Fruit fly (Drosophila melanogaster) S2 (cell line): ENCODE data around the gene CG7990.

Experiments used
- CG8478 ChIP-seq: fragments of >200 bp; optimal IDR thresholded peaks from 2 replicates; lab custom pipeline; 2018
- CTCF ChIP-seq, 2 experiments: fragments of >200 bp; optimal IDR thresholded peaks; 2 replicates each; lab custom pipeline; 2018

The CG7990 gene

DNA sequence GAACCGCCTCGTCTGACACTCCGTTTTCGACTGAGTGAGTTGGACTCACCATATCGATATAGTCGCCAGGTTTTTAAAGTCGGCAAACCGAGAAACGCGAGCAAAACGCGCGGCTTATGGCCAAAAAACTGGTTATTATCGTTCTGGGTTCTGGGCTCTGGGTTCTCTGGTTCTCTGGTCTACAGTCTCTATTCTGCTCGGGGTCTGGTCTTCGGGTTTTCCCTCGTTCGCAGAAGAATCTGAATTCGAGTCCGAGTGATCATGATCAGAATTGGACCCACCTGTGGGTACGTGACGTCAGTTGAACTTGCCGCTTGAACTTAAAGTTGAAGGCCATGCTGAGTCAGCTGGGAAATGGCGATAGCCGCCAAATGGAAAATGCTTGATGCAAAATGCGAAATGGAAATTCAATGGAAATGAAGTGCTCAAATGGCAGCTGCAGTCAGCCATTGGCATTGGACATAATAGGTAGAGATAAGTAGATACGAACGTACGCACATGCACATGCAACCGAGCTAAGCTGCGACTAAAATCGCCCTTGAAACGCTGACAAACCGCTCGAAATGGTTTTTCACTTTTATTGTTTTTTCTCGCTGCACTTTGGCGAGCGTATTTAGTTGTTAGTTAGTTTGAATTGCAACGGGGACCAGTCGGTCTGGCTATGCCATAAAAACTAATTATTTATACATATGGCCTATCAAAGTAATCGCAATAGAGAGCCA lies 26.8 kb downstream of the CG7990 start, which contains the start of gene CG33939:
Gene CG33939, minus strand, starts transcription at position 51 of the 722 bp plus-strand sequence.
- TF ChIP-seq CTCF (optimal IDR thresholded peaks at IDR 0.05; lab: Kevin White, UChicago): no peak
- TF ChIP-seq CG8478 (lab: Kevin White, UChicago): no peak

DNA sequence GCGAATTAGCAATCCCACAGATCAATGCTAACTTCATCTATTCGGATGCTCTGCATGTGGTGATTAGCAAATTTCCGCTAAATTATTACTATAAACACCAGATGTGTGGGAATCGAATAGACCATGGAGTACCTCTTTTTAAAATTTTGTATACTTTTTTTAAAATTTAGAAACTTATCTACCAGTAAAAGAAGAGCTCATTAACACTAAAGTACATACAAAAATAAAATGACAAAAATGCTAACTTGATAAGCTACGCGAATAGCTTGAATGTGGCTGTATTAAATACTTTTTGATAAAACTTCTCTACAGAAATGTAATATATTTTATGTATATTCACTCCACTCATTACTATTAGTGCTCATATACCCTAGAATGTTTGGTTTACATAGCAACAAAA lies 27.7 kb downstream of the CG7990 start:
- TF ChIP-seq CTCF (optimal IDR thresholded peaks at IDR 0.05; lab: Kevin White, UChicago) (no peak), CG8478 (lab: Kevin White, UChicago) (no peak)

DNA sequence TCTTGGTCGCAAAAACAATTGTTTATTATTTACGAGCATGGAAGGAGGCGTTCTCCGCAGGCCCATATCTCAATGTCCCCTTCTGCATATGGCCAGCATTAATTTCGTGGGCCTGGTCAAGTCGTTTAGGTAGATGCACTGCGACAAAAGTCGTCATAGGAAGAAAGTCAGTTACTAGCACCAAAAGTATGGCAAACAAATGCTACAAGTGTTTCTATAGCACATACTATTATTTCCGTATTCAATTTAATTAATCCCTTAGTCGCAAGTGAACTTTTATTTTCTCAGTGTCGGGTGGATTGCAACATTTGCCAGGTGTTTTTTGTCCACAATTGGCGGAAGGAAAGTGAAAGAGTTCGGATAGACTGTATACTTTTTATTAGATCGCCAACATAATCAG lies 28.8 kb downstream of the CG7990 start:
- TF ChIP-seq CTCF (optimal IDR thresholded peaks at IDR 0.05; lab: Kevin White, UChicago): no peak
- TF ChIP-seq CG8478 (lab: Kevin White, UChicago): no peak

DNA sequence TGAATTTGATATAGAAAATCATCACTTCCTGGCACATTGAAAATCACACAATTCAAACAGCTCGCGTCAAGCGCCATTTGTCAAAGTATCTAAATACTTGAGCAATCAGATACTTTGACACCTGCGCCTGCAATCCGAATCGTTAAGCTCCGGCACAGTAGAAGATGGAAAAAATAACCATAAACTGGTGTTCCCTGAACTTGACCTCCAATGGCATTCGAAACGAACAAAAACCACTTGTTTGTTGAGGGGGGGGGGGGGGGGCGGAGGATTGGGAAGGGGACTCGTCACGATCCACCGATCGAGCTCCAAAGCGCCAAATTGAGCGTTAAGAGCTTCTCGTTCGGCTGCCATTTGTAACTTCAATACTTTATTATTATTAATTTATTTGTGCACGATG lies 29.9 kb downstream of the CG7990 start:
- TF ChIP-seq CG8478 (lab: Kevin White, UChicago) (no peak), CTCF (optimal IDR thresholded peaks at IDR 0.05; lab: Kevin White, UChicago) (no peak)

DNA sequence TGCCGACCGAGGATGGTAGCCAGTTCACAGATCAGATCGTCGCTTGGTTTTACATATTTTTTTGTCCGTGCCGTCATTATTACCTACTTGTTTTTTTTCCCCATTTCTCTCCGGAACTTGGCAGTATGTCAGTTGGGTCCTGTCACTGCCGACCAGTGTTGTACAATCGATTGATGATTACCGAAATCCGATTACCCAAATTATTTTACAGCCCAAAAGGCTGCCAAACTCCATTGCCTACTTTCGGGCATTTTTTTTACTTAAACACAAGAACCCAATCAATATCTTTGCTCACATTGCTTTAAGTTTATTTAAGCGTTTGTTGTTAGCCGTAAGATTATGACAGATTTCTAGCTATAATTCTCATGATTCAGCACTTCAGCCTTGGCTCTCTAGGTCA lies 31.0 kb downstream of the CG7990 start, which contains the start of gene Inx5:
Gene Inx5, minus strand, starts transcription at position 93 of the 400 bp plus-strand sequence.
- TF ChIP-seq CTCF (optimal IDR thresholded peaks at IDR 0.05; lab: Kevin White, UChicago): peak in 1 of 2 experiments; percentile 16
- TF ChIP-seq CG8478 (lab: Kevin White, UChicago): no peak

DNA sequence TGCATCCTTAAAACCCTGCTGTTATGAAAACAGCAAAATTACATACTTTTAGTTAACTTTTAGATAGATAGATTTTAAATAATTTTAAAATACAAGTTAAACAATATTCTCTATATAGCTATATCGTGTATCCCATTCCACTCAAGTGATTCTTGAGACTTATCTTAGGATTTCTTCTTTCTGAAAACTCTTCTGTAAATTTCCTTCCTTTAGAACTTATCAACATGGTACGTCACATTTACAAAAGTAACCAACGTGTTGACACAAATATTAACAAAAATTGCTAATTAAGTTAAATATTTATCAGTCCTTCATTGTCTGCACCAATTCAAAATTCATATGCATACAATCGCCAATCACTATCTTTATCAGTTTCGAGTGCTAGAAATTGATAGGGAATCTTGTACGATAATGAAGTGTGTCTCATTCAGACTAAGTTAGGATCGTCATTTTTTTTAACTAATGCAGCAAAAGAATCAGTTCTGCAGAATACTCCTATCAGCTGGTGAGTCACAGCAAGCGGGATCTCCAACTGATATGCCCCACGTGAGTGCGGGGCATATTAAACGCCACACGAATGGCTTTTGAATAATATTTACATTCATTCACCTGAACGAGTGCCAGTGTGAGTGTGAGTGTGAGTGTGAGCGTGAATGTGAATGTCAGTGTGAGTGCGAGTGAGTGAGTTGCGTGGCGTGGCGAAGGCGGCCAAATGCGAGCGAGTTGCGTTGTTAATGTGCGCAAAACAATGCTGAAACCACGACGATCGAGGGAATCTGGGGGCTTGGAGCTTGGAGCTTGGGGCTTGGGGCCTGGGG lies 34.0 kb downstream of the CG7990 start:
- TF ChIP-seq CG8478 (lab: Kevin White, UChicago) (no peak), CTCF (optimal IDR thresholded peaks at IDR 0.05; lab: Kevin White, UChicago) (no peak)

DNA sequence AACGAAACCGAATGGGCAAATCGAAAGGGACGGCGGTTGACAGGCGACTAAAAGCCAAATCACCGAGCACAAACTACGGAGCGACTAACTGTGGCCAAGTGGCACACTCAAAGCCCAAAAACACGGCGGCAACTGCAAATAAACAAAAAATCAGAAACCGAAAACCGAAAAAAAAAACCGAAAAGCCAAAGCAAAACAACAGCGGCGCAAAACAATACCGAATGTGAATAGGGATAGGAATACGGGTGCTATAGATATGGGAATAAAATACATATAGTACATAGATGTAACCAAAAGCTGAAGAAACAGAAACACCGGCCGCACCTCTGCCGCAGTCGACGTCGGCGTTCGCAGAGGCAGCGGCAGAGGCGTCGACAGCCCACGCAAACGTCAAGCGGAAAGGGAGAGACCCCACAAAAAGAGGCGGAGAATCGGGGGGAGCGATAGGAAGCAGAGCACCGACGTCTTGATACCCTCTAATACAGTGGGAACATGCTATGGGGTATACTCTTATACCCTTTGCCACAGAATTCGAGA lies 34.7 kb downstream of the CG7990 start, which contains the start of gene RhoGAP18B:
Gene RhoGAP18B, minus strand, starts transcription at position 51 of the 537 bp plus-strand sequence.
- no peak for TF ChIP-seq CTCF (optimal IDR thresholded peaks at IDR 0.05; lab: Kevin White, UChicago)
- TF ChIP-seq CG8478 (lab: Kevin White, UChicago): no peak

DNA sequence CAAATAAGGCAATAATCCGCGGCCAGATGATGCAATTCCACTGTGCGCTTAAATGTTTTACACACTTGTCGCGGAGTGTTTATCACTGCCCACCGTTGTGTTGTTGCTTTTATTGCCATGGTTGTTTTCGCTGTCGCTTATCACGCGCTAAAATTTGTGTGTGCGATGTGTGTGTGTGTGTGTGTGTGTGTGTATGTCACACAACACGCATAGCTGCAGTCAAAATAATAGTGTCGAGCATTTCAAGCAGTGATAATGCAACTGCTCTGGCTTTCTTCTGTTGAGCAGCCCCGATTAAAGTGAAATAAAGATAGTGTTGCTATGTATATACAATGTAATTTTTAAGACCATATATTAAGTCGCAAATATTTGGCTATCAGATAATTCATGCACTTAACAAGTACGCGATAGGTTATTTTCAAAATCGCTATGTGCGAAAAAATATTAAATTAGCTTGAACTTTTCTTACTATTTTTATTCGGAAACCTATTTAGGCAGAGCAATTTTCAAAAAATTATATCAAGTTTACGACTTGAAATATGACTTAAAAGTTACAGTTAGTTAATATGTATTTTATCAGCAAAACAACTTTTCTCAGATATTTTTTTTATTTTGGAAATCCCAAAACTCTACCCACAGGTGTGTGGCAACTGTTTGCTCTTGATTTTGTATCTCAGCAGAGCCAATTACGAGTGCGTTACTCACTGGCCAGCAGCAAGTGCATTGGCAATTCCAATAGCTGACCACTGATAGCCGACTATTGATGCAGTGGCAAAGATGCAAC lies 35.4 kb downstream of the CG7990 start:
- TF ChIP-seq CTCF (optimal IDR thresholded peaks at IDR 0.05; lab: Kevin White, UChicago): no peak
- no peak for TF ChIP-seq CG8478 (lab: Kevin White, UChicago)

DNA sequence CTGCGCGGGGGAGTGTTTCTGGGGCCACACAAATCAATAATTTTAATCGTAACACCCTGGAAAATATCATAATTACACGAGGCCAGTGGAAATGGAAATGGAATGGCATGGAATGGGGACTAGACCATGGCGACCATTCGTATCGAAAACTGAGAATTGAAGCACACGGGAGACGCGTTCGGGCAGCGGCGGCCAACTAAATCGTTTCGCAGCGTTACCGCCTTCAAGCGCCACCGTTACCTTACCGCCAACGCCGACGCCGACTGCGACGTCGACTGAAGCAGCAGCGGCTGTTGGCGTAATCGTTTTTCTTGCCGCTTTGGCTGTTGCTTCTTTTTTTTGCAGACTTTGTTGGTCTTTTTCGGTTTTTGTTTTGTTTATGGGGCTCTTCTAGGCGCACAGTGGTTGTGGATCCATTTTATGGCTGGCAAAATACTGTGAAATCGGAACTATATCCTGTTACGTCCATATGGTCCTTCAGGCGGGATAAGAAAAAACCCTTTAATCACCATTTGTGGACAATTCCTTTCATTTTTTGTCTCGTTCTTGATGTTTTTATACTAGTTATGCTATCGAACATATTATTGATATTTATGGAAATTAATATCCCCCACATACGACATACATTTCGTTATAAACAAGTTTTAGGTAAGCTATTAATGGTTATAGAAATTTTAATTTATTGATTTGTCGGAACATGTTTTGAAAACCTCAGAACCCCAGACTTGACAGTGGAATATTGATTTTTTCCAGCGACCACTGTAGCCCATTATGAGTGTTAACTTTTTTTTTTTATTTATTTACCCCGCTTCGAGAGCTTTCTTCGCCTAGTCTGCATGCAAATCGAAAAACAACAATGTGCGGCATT lies 36.4 kb downstream of the CG7990 start:
- TF ChIP-seq CTCF (optimal IDR thresholded peaks at IDR 0.05; lab: Kevin White, UChicago) (no peak), CG8478 (lab: Kevin White, UChicago) (peak; percentile 36)

DNA sequence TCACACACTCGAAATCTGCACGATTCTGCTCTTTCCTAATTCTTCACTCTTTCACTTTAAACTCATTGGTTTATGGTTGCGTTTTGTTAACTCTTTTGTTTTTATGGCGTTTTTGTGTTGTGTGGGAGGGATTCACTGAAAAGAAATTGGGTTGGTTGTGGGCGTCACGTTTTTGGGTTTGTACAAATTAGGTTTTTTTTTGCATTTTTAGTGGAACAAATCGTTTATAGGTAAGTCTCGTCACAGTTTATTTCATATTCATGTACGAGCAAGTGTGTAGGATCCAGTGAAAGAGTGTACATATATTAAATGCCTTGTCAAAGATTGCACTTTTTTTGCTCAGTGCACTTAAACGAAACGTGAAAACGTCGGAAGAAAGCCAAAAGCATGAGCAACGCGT lies 37.1 kb downstream of the CG7990 start:
- TF ChIP-seq CTCF (optimal IDR thresholded peaks at IDR 0.05; lab: Kevin White, UChicago) (no peak), CG8478 (lab: Kevin White, UChicago) (no peak)

DNA sequence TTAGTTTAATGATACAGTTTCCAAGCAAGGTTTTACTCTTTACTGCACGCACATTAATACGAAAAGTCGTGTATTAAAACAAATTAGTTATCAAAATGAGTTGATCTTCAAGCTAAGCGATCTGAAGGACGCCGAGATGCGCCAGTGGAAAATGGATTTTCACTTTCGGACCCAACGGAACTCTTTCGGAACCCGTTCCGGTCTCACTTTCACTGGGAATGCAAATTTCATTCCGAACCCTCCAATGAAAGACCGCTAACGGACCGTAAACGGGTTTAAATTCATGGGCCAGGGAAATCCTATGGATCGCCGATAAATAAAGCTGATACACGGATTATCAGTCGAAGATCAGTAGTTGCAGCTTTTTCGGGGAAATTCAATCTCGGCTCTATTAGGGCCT lies 38.3 kb downstream of the CG7990 start:
- no peak for TF ChIP-seq CG8478 (lab: Kevin White, UChicago)
- TF ChIP-seq CTCF (optimal IDR thresholded peaks at IDR 0.05; lab: Kevin White, UChicago): no peak

DNA sequence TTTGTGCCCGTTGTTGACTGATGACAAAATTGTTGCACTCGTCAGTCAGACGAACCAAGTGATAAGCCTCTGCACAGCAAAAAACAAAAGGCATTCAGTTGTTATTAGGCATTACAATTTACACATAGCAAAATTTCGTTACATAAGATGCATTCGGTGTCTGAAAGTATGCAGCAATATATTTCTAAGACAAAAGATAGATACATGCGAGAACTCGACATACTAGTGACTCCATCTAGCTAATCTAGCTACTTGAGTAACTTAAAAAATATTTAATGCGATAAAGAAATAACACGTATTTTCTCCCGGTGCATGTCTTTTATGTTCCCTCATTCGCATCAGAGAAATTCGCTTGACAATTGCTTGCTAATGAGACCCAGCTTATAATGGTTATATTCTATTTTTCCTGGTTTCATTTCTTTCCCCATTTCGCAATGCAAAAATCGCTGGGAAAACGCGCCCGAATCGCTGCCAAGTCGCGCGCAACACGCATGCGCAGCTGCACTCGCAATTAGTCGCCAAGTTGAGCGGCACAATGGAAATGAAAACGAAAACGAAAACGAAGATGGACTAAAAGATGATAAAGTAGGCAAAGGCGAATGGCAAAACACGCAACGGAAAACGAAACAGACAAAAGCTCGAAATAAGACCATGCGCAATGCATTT lies 39.4 kb downstream of the CG7990 start:
- TF ChIP-seq CG8478 (lab: Kevin White, UChicago): no peak
- no peak for TF ChIP-seq CTCF (optimal IDR thresholded peaks at IDR 0.05; lab: Kevin White, UChicago)
